Worm (Caenorhabditis elegans): ENCODE results near the gene F17A9.4.

Gene F17A9.4

DNA sequence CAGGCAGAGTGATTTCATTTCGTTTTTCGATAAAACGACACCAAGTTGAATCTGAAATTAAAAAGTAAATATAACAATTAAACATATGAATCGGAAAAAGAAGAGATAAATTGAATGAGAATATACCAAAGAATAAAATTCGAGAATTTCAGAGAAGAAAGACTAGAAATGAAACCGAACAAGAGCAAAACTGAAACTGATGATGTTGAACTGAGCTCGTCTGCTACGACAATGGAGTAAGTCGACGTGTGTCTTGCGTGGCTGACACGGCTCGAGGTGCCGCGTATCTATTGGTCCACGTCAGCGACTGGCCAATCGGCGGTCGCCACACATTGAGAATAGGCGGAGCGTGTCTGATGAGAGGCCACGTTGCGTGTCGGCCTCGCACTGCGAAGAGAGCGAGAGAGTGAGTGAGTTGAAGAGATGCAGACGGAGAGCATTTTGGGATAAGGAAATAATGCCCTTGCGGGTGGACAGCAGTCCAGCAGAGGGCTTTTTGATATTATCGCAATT lies 9.9 kb downstream of the F17A9.4 start, which contains the start of gene crt-1 (continued):
- TF ChIP-seq skn-1 (tag; optimal IDR thresholded peaks at IDR 0.05) (peak; percentile 61), sma-3 (GFP tag; optimal IDR thresholded peaks at IDR 0.05) (peak; percentile 92), R02D3.7 (tag; optimal IDR thresholded peaks at IDR 0.05) (peak; percentile 56), elt-1 (tag; optimal IDR thresholded peaks at IDR 0.05) (no peak), alr-1 (tag; optimal IDR thresholded peaks at IDR 0.05) (no peak), unc-39 (tag; optimal IDR thresholded peaks at IDR 0.05) (no peak), mbf-1 (tag; optimal IDR thresholded peaks at IDR 0.05) (no peak), nhr-12 (tag; optimal IDR thresholded peaks at IDR 0.05) (no peak), F13H6.1 (tag; optimal IDR thresholded peaks at IDR 0.05) (peak; percentile 90), snpc-4 (tag; optimal IDR thresholded peaks at IDR 0.05) (peak; percentile 57), nhr-129 (tag; optimal IDR thresholded peaks at IDR 0.05) (peak; percentile 93), dmd-4 (tag; optimal IDR thresholded peaks at IDR 0.05) (no peak), elt-3 (tag; optimal IDR thresholded peaks at IDR 0.05) (no peak), unc-55 (GFP tag; optimal IDR thresholded peaks at IDR 0.05) (peak; percentile 79), fos-1 (tag; optimal IDR thresholded peaks at IDR 0.05) (peak; percentile 76), unc-62 (GFP tag; optimal IDR thresholded peaks at IDR 0.05) (peak; percentile 46), lsy-2 (tag; optimal IDR thresholded peaks at IDR 0.05) (peak; percentile 89 to 95), nhr-25 (tag; optimal IDR thresholded peaks at IDR 0.05) (peak; percentile 76)

DNA sequence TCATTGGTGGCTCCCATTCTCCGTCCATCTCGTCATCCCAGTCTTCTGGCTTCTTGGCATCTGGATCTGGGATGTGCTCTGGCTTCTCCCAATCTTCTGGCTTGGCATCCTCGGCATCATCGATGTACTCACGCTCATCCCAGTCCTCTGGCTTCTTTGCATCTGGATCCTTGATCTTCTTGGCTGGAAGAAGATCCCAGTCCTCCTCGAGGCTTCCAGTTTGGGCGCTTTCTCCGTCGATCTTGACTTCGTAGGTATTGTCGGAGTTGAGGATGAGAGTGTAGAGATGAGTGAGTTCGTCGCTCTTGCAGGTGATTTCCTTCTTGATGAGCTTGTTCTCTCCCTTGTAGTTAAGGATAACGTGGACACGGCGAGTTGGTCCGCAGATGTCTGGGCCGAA lies 10.8 kb downstream of the F17A9.4 start:
- no peak for TF ChIP-seq sem-4 (tag; optimal IDR thresholded peaks at IDR 0.05)
- no peak for TF ChIP-seq unc-39 (tag; optimal IDR thresholded peaks at IDR 0.05)
- TF ChIP-seq nhr-11 (tag; optimal IDR thresholded peaks at IDR 0.05): no peak
- no peak for TF ChIP-seq zag-1 (tag; optimal IDR thresholded peaks at IDR 0.05)
- TF ChIP-seq F13H6.1 (tag; optimal IDR thresholded peaks at IDR 0.05): no peak
- TF ChIP-seq nhr-12 (tag; optimal IDR thresholded peaks at IDR 0.05): no peak
- TF ChIP-seq alr-1 (tag; optimal IDR thresholded peaks at IDR 0.05): no peak
- TF ChIP-seq nhr-25 (tag; optimal IDR thresholded peaks at IDR 0.05): no peak
- TF ChIP-seq Y55F3AM.14 (GFP tag; optimal IDR thresholded peaks at IDR 0.05): no peak
- no peak for TF ChIP-seq peb-1 (tag; optimal IDR thresholded peaks at IDR 0.05)
- TF ChIP-seq ceh-16 (tag; optimal IDR thresholded peaks at IDR 0.05): no peak
- no peak for TF ChIP-seq ama-1 (optimal IDR thresholded peaks at IDR 0.05)
- TF ChIP-seq snpc-4 (tag; optimal IDR thresholded peaks at IDR 0.05): no peak
- no peak for TF ChIP-seq blmp-1 (tag; optimal IDR thresholded peaks at IDR 0.05; ENCODE audit: insufficient read depth)
- no peak for TF ChIP-seq nhr-6 (tag; optimal IDR thresholded peaks at IDR 0.05)
- no peak for TF ChIP-seq crh-2 (tag; optimal IDR thresholded peaks at IDR 0.05)
- TF ChIP-seq mdl-1 (tag; optimal IDR thresholded peaks at IDR 0.05): no peak

DNA sequence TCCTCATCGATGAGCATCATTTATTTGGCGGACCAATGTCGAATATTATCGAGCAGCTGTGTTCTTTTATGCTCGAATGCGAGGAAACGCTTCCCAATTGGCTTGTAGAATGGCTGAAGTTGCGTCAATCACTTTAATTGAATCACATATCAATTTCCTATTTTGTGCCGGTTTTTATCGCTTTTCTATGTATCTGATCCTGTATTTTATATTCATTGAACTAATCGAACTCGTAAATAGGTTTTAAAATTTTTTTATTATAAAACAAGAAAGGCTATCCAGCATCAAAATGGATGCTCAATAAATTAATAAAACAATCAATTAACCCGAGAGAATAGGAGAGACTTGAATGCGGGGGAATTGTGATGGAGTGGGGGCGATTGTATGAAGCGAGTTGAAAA lies 11.7 kb downstream of the F17A9.4 start:
- TF ChIP-seq crh-2 (tag; optimal IDR thresholded peaks at IDR 0.05): peak; percentile 51
- no peak for TF ChIP-seq nhr-129 (tag; optimal IDR thresholded peaks at IDR 0.05)
- TF ChIP-seq dmd-4 (tag; optimal IDR thresholded peaks at IDR 0.05): no peak
- no peak for TF ChIP-seq peb-1 (tag; optimal IDR thresholded peaks at IDR 0.05)
- TF ChIP-seq mbf-1 (tag; optimal IDR thresholded peaks at IDR 0.05): no peak
- TF ChIP-seq sma-3 (GFP tag; optimal IDR thresholded peaks at IDR 0.05): no peak
- TF ChIP-seq sma-9 (GFP tag; optimal IDR thresholded peaks at IDR 0.05): peak; percentile 22
- TF ChIP-seq sma-9 (tag; optimal IDR thresholded peaks at IDR 0.05): no peak
- TF ChIP-seq ceh-16 (tag; optimal IDR thresholded peaks at IDR 0.05): no peak
- TF ChIP-seq nhr-11 (tag; optimal IDR thresholded peaks at IDR 0.05): peak; percentile 4
- no peak for TF ChIP-seq snpc-4 (tag; optimal IDR thresholded peaks at IDR 0.05)
- TF ChIP-seq elt-1 (tag; optimal IDR thresholded peaks at IDR 0.05): no peak
- TF ChIP-seq ceh-82 (tag; optimal IDR thresholded peaks at IDR 0.05): no peak
- peak; percentile 58 for TF ChIP-seq ama-1 (optimal IDR thresholded peaks at IDR 0.05)
- no peak for TF ChIP-seq mdl-1 (tag; optimal IDR thresholded peaks at IDR 0.05)
- TF ChIP-seq C34F6.9 (tag; optimal IDR thresholded peaks at IDR 0.05): no peak
- no peak for TF ChIP-seq R02D3.7 (tag; optimal IDR thresholded peaks at IDR 0.05)
- TF ChIP-seq elt-3 (tag; optimal IDR thresholded peaks at IDR 0.05): no peak
- TF ChIP-seq Y55F3AM.14 (GFP tag; optimal IDR thresholded peaks at IDR 0.05): no peak
- no peak for TF ChIP-seq F13H6.1 (tag; optimal IDR thresholded peaks at IDR 0.05)
- TF ChIP-seq alr-1 (tag; optimal IDR thresholded peaks at IDR 0.05): no peak
- no peak for TF ChIP-seq ztf-4 (tag; optimal IDR thresholded peaks at IDR 0.05)
- no peak for TF ChIP-seq ZK546.5 (tag; optimal IDR thresholded peaks at IDR 0.05)
- no peak for TF ChIP-seq mab-5 (tag; optimal IDR thresholded peaks at IDR 0.05)
- no peak for TF ChIP-seq unc-55 (GFP tag; optimal IDR thresholded peaks at IDR 0.05)
- TF ChIP-seq lsy-2 (tag; optimal IDR thresholded peaks at IDR 0.05): peak in 1 of 2 experiments; percentile 39
- no peak for TF ChIP-seq nhr-77 (tag; optimal IDR thresholded peaks at IDR 0.05)
- no peak for TF ChIP-seq nhr-23 (tag; optimal IDR thresholded peaks at IDR 0.05)
- no peak for TF ChIP-seq unc-39 (tag; optimal IDR thresholded peaks at IDR 0.05)
- TF ChIP-seq unc-62 (GFP tag; optimal IDR thresholded peaks at IDR 0.05): no peak
- no peak for TF ChIP-seq ztf-1 (GFP tag; conservative IDR thresholded peaks at IDR 0.05)
- peak; percentile 28 for TF ChIP-seq gmeb-1 (tag; optimal IDR thresholded peaks at IDR 0.05)
- TF ChIP-seq zag-1 (tag; optimal IDR thresholded peaks at IDR 0.05): no peak
- no peak for TF ChIP-seq ztf-11 (tag; optimal IDR thresholded peaks at IDR 0.05)
- no peak for TF ChIP-seq egl-27 (tag; optimal IDR thresholded peaks at IDR 0.05)

All from whole organism, L2 larva.